Worm (Caenorhabditis elegans) whole organism, L1 larva: Measurements from ENCODE around the gene srw-141.

Experiments
- ama-1 ChIP-seq: fragments of 150-350 bp; optimal IDR thresholded peaks from 2 replicates; lab custom pipeline; 2014
- blmp-1 ChIP-seq: fragments of 150-350 bp; optimal IDR thresholded peaks from 2 replicates; lab custom pipeline; 2014; ENCODE audit warnings: missing biosample characterization, missing genetic modification characterization
- ceh-63 ChIP-seq: fragments of 200-800 bp; sonication (Bioruptor generic); optimal IDR thresholded peaks from 2 replicates; lab custom pipeline; 2018; ENCODE audit warnings: mild to moderate bottlenecking, missing genetic modification characterization, missing compliant biosample characterization
- ceh-88 ChIP-seq: fragments of 200-800 bp; sonication (Bioruptor generic); IDR thresholded peaks from 2 replicates; pipeline ENCODE4 v1.3.6; 2022; ENCODE audit warnings: missing genetic modification characterization, missing compliant biosample characterization
- ceh-90 ChIP-seq: sonication (generic microtip); optimal IDR thresholded peaks from 2 replicates; lab custom pipeline; 2016; ENCODE audit warnings: missing genetic modification characterization, missing compliant biosample characterization
- ces-1 ChIP-seq: fragments of 150-350 bp; optimal IDR thresholded peaks from 2 replicates; lab custom pipeline; 2014; ENCODE audit warnings: missing biosample characterization, missing genetic modification reagents, missing genetic modification characterization
- efl-1 ChIP-seq, 4 experiments: fragments of 150-350 bp; optimal IDR thresholded peaks in 3 of 4; peaks in 1 of 4; 1 replicate in 1 of 4; 2 replicates in 3 of 4; lab custom pipeline; 2014; ENCODE audit warnings: missing biosample characterization in 2 of 4, missing genetic modification characterization in 2 of 4, missing genetic modification reagents in 2 of 4
- efl-3 ChIP-seq: fragments of 200-800 bp; sonication (Bioruptor generic); optimal IDR thresholded peaks from 2 replicates; lab custom pipeline; 2018; ENCODE audit warnings: mild to moderate bottlenecking, missing genetic modification characterization, missing compliant biosample characterization
- egl-13 ChIP-seq: sonication (generic microtip); optimal IDR thresholded peaks from 2 replicates; lab custom pipeline; 2016; ENCODE audit warnings: missing genotype, missing genetic modification reagents, missing genetic modification characterization, missing compliant biosample characterization
- egl-27 ChIP-seq, 2 experiments: fragments of 150-350 bp in 1 of 2; sonication (generic microtip); optimal IDR thresholded peaks; 3 replicates each; lab custom pipeline; 2017 to 2018; ENCODE audit warnings: missing biosample characterization in 2 of 2, missing genetic modification characterization in 2 of 2, missing genetic modification reagents in 2 of 2
- elt-2 ChIP-seq: sonication (generic microtip); optimal IDR thresholded peaks from 2 replicates; lab custom pipeline; 2016; ENCODE audit warnings: missing genetic modification characterization, mild to moderate bottlenecking, inconsistent platforms, missing compliant biosample characterization, missing genetic modification reagents
- elt-3 ChIP-seq, 6 experiments: fragments of 150-350 bp in 1 of 6; sonication (generic microtip); optimal IDR thresholded peaks; 2 replicates each; lab custom pipeline; 2017 to 2018; ENCODE audit warnings: missing biosample characterization in 6 of 6, missing genetic modification characterization in 6 of 6, inconsistent platforms in 1 of 6
- fkh-8 ChIP-seq: sonication (generic microtip); optimal IDR thresholded peaks from 2 replicates; lab custom pipeline; 2016; ENCODE audit warnings: mild to moderate bottlenecking, missing genetic modification characterization, missing compliant biosample characterization
- grh-1 ChIP-seq: fragments of 200-800 bp; sonication (Bioruptor generic); IDR thresholded peaks from 2 replicates; pipeline ENCODE4 v1.3.6; 2022; ENCODE audit warnings: missing genetic modification reagents, missing genetic modification characterization, missing compliant biosample characterization
- hlh-4 ChIP-seq: sonication (generic microtip); optimal IDR thresholded peaks from 2 replicates; lab custom pipeline; 2016; ENCODE audit warnings: mild to moderate bottlenecking, missing genetic modification characterization, missing compliant biosample characterization
- lin-13 ChIP-seq: fragments of 150-350 bp; optimal IDR thresholded peaks from 2 replicates; lab custom pipeline; 2014; ENCODE audit warnings: missing biosample characterization, missing genetic modification reagents, missing genetic modification characterization
- lin-14 ChIP-seq: fragments of 200-800 bp; sonication (Bioruptor generic); optimal IDR thresholded peaks from 2 replicates; lab custom pipeline; 2018; ENCODE audit warnings: mild to moderate bottlenecking, missing genetic modification characterization, moderate library complexity, missing compliant biosample characterization
- lsy-2 ChIP-seq, 2 experiments: fragments of 150-350 bp; optimal IDR thresholded peaks; 2 replicates each; lab custom pipeline; 2014; ENCODE audit warnings: missing biosample characterization in 2 of 2, missing genetic modification characterization in 2 of 2
- mab-9 ChIP-seq: fragments of 200-800 bp; sonication (Bioruptor generic); IDR thresholded peaks from 2 replicates; pipeline ENCODE4 v1.3.6; 2022; ENCODE audit warnings: missing genetic modification reagents, missing genetic modification characterization, missing compliant biosample characterization
- mef-2 ChIP-seq: fragments of 150-350 bp; optimal IDR thresholded peaks from 2 replicates; lab custom pipeline; 2014; ENCODE audit warnings: missing biosample characterization, missing genetic modification characterization
- nhr-12 ChIP-seq: sonication (generic microtip); optimal IDR thresholded peaks from 2 replicates; lab custom pipeline; 2017; ENCODE audit warnings: missing biosample characterization, missing genetic modification characterization
- nhr-19 ChIP-seq: fragments of 200-800 bp; sonication (Bioruptor generic); conservative IDR thresholded peaks from 2 replicates; pipeline ENCODE4 v1.3.6; 2022; ENCODE audit warnings: missing genetic modification characterization, missing compliant biosample characterization
- nhr-71 ChIP-seq: sonication (generic microtip); optimal IDR thresholded peaks from 2 replicates; lab custom pipeline; 2016; ENCODE audit warnings: mild to moderate bottlenecking, missing genetic modification characterization, moderate library complexity, missing compliant biosample characterization
- nhr-84 ChIP-seq: sonication (generic microtip); optimal IDR thresholded peaks from 2 replicates; lab custom pipeline; 2017; ENCODE audit warnings: missing biosample characterization, missing genetic modification characterization
- pqm-1 ChIP-seq: sonication (generic microtip); optimal IDR thresholded peaks from 3 replicates; lab custom pipeline; 2017; ENCODE audit warnings: missing biosample characterization, missing genetic modification characterization
- rnt-1 ChIP-seq: sonication (generic microtip); optimal IDR thresholded peaks from 2 replicates; lab custom pipeline; 2016; ENCODE audit warnings: mild to moderate bottlenecking, missing genetic modification characterization, moderate library complexity, missing compliant biosample characterization
- skn-1 ChIP-seq: fragments of 150-350 bp; optimal IDR thresholded peaks from 2 replicates; lab custom pipeline; 2014; ENCODE audit warnings: missing biosample characterization, missing genetic modification characterization
- snu-23 ChIP-seq: sonication (generic microtip); optimal IDR thresholded peaks from 2 replicates; lab custom pipeline; 2016; ENCODE audit warnings: missing genetic modification characterization, missing compliant biosample characterization
- sptf-1 ChIP-seq: fragments of 150-350 bp; optimal IDR thresholded peaks from 2 replicates; lab custom pipeline; 2014; ENCODE audit warnings: missing biosample characterization, missing genetic modification characterization
- swsn-7 ChIP-seq: sonication (generic microtip); optimal IDR thresholded peaks from 2 replicates; lab custom pipeline; 2016; ENCODE audit warnings: missing genetic modification characterization, missing compliant biosample characterization
- tbx-2 ChIP-seq: sonication (generic microtip); optimal IDR thresholded peaks from 2 replicates; lab custom pipeline; 2016; ENCODE audit warnings: missing genetic modification characterization, missing compliant biosample characterization
- tlp-1 ChIP-seq: fragments of 150-350 bp; optimal IDR thresholded peaks from 2 replicates; lab custom pipeline; 2014; ENCODE audit warnings: missing biosample characterization, missing genetic modification characterization
- unc-62 ChIP-seq: fragments of 150-350 bp; optimal IDR thresholded peaks from 2 replicates; lab custom pipeline; 2014; ENCODE audit warnings: missing biosample characterization, missing genetic modification reagents, missing genetic modification characterization
- unc-86 ChIP-seq: sonication (generic microtip); optimal IDR thresholded peaks from 2 replicates; lab custom pipeline; 2016; ENCODE audit warnings: missing genetic modification characterization, missing compliant biosample characterization
- unc-98 ChIP-seq: fragments of 200-800 bp; sonication (Bioruptor generic); IDR thresholded peaks from 2 replicates; pipeline ENCODE4 v1.3.6; 2022; ENCODE audit warnings: missing genetic modification characterization, missing compliant biosample characterization
- xbp-1 ChIP-seq: sonication (generic microtip); optimal IDR thresholded peaks from 2 replicates; lab custom pipeline; 2016; ENCODE audit warnings: missing genetic modification characterization, missing compliant biosample characterization
- zip-4 ChIP-seq: fragments of 200-800 bp; sonication (Bioruptor generic); optimal IDR thresholded peaks from 2 replicates; lab custom pipeline; 2018; ENCODE audit warnings: mild to moderate bottlenecking, missing genetic modification characterization, moderate library complexity, missing compliant biosample characterization
- ztf-11 ChIP-seq, 2 experiments: sonication (generic microtip); optimal IDR thresholded peaks; 2 replicates each; lab custom pipeline; 2016 to 2017; ENCODE audit warnings: missing genetic modification characterization in 2 of 2, missing biosample characterization in 1 of 2, missing compliant biosample characterization in 1 of 2
- ztf-4 ChIP-seq: fragments of 150-350 bp; optimal IDR thresholded peaks from 2 replicates; lab custom pipeline; 2014; ENCODE audit warnings: missing biosample characterization, missing genetic modification characterization

Gene srw-141

DNA sequence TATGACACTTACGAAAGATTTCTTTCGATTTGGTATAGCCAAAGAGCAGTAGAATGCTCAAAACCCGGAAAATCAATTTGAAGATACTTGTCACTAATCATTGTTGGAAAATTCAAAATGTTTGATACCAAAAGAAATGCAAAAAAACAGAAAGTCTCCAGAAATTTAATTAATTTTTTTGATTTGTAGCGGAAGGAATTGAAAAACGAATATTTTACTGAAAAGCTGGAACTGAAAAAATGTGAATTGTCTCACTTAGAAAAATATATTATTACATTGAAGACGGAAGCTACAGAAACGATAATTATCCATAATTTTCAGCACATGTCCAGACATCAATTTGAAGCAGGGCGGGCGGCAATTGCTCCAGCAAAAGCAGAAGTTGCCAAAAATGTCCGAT lies 24.6 kb upstream of the srw-141 start, which contains the start of gene srw-138:
TSS of gene srw-138 (minus strand) at position 101 of the 400 bp plus-strand sequence.
- TF ChIP-seq hlh-4 (tag; lab: Kevin White, UChicago) (no peak), nhr-19 (GFP tag; lab: Robert Waterston, UW) (no peak), ceh-90 (tag; lab: Kevin White, UChicago) (no peak), ces-1 (no peak), elt-2 (tag; lab: Kevin White, UChicago) (no peak), lin-13 (no peak), unc-86 (tag; lab: Kevin White, UChicago) (no peak), lin-14 (no peak), nhr-12 (tag; lab: Kevin White, UChicago) (no peak), nhr-84 (tag; lab: Kevin White, UChicago) (no peak), rnt-1 (tag; lab: Kevin White, UChicago) (no peak), zip-4 (GFP tag; lab: Kevin White, UChicago) (no peak), grh-1 (GFP tag; lab: Robert Waterston, UW) (no peak), sptf-1 (no peak), tbx-2 (tag; lab: Kevin White, UChicago) (no peak), pqm-1 (tag; lab: Kevin White, UChicago) (no peak), xbp-1 (tag; lab: Kevin White, UChicago) (no peak), blmp-1 (tag; lab: Kevin White, UChicago) (no peak), unc-62 (GFP tag; lab: Kevin White, UChicago) (no peak)

DNA sequence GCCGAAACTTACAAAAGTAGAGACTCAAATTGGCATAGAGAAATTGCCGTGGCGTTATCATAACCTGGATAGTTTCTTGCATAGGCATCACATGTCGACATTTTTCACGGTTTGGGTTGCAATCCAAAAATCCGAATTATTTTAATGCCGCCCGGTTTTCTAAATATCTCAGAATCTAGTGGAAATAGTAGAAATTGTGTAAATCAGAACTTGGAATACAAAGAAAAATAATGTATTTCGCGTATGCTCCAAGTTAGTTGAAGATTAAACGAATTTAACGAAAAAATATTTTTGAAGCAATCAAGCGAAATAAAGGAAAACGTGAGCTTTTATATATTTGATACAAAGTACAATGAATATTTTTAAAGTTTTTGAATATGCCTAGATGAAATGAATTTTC lies 22.5 kb upstream of the srw-141 start, which contains the start of gene srw-144:
TSS of gene srw-144 (minus strand) at position 101 of the 400 bp plus-strand sequence.
- TF ChIP-seq egl-27 (tag; optimal IDR thresholded peaks at IDR 0.05; lab: Kevin White, UChicago) (no peak), efl-3 (GFP tag; lab: Kevin White, UChicago) (no peak), tlp-1 (no peak), ztf-11 (tag; optimal IDR thresholded peaks at IDR 0.05; lab: Kevin White, UChicago) (no peak), unc-98 (GFP tag; lab: Robert Waterston, UW) (no peak), efl-1 (optimal IDR thresholded peaks at IDR 0.05; lab: Kevin White, UChicago) (no peak), efl-1 (GFP tag; optimal IDR thresholded peaks at IDR 0.05 in 1 of 2; lab: Kevin White, UChicago) (peak in 1 of 2 experiments; percentile 5), mab-9 (GFP tag; lab: Robert Waterston, UW) (no peak)
- TF ChIP-seq, all 84 proteins: peak for 1

DNA sequence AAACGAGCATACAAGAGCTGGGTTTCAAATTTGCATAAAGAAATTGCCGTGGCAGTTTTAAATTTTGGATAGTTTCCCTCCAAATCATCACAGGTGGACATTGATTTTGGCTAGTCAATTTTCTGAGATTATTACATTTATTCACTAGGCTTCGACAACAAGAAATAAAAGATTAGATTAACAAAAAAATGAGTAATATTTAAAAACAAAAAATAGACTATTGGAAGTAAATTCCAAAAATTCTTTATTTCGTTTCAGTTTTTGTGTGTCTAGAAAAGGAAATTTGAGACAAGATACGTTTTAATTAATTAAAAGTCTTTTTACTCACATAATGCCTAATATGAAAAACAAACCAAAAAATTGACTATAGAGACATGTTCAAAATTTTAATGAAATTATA lies 19.8 kb upstream of the srw-141 start, which contains the start of gene srw-142:
TSS of gene srw-142 (minus strand) at position 101 of the 400 bp plus-strand sequence.
- TF ChIP-seq ceh-88 (GFP tag; lab: Robert Waterston, UW) (no peak), ces-1 (no peak), nhr-71 (tag; lab: Kevin White, UChicago) (no peak), efl-3 (GFP tag; lab: Kevin White, UChicago) (no peak), lsy-2 (tag; optimal IDR thresholded peaks at IDR 0.05; lab: Kevin White, UChicago) (no peak), ztf-4 (tag; lab: Kevin White, UChicago) (no peak), efl-1 (optimal IDR thresholded peaks at IDR 0.05; lab: Kevin White, UChicago) (no peak), efl-1 (GFP tag; optimal IDR thresholded peaks at IDR 0.05 in 1 of 2; lab: Kevin White, UChicago) (no peak), egl-13 (tag; lab: Kevin White, UChicago) (no peak), zip-4 (GFP tag; lab: Kevin White, UChicago) (no peak), snu-23 (no peak), swsn-7 (tag; lab: Kevin White, UChicago) (no peak), nhr-19 (GFP tag; lab: Robert Waterston, UW) (no peak), fkh-8 (tag; lab: Kevin White, UChicago) (no peak), mef-2 (tag; lab: Kevin White, UChicago) (no peak), ama-1 (lab: Kevin White, UChicago) (no peak), ceh-63 (no peak), pqm-1 (tag; lab: Kevin White, UChicago) (no peak), elt-3 (tag; optimal IDR thresholded peaks at IDR 0.05; lab: Kevin White, UChicago) (no peak), skn-1 (tag; lab: Kevin White, UChicago) (no peak)
